Worm (Caenorhabditis elegans) whole organism, young adult: Measurements from ENCODE around the gene Y52E8A.3.

Experiments used
- F39B2.1 ChIP-seq: fragments of 200-800 bp; sonication (Bioruptor generic); IDR thresholded peaks from 2 replicates; pipeline ENCODE4 v1.3.6; 2022; ENCODE audit warnings: missing genetic modification reagents, missing genetic modification characterization, missing compliant biosample characterization
- ets-4 ChIP-seq: fragments of 200-800 bp; sonication (Bioruptor generic); optimal IDR thresholded peaks from 2 replicates; lab custom pipeline; 2018; ENCODE audit warnings: mild to moderate bottlenecking, missing genetic modification characterization, missing compliant biosample characterization
- madf-3 ChIP-seq: fragments of 200-800 bp; sonication (Bioruptor generic); IDR thresholded peaks from 2 replicates; pipeline ENCODE4 v1.3.6; 2022; ENCODE audit warnings: missing genetic modification reagents, missing genetic modification characterization, missing compliant biosample characterization
- sdz-38 ChIP-seq: sonication (generic microtip); optimal IDR thresholded peaks from 2 replicates; lab custom pipeline; 2016; ENCODE audit warnings: missing genotype, missing genetic modification characterization, missing compliant biosample characterization
- sptf-2 ChIP-seq: fragments of 200-800 bp; sonication (Bioruptor generic); optimal IDR thresholded peaks from 2 replicates; lab custom pipeline; 2018; ENCODE audit warnings: mild to moderate bottlenecking, missing genetic modification characterization, missing compliant biosample characterization

Y52E8A.3 gene

DNA sequence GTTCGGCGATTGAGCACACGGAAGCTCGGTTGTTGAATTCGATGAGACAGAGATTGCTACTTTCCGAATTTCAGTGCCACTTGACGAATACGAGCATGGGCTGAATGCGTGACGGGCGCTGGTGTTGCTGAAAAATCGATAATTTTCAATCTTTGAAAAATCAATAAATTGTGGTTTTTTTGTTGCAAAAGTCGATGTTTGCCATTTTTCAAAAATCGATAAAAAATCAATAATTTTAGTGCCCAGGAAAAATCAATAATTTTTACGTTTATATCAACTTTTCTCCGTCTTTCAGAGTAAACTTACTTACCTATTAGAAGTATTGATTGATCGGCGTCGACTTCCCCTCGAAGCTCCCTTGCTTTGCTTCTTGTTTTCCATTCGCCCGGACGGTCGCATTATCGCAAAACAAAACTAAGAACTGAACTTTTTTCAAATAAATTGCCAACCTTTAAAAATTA is 50.2 kb downstream of the Y52E8A.3 start, which contains the start of gene C16A11.7:
Gene C16A11.7 (minus strand): TSS at position 411 of the 461 bp plus-strand sequence.
- no peak for TF ChIP-seq F39B2.1
- no peak for TF ChIP-seq madf-3 (GFP tag; lab: Robert Waterston, UW)
- no peak for TF ChIP-seq ets-4 (GFP tag; lab: Kevin White, UChicago)
- TF ChIP-seq sdz-38 (tag; lab: Kevin White, UChicago): no peak
- TF ChIP-seq sptf-2: no peak
